Fruit fly (Drosophila melanogaster): ENCODE measurements around the gene kmr.
A peak's percentile ranks its signal among the peaks of the same experiment; 100 is the strongest.

Gene kmr

DNA sequence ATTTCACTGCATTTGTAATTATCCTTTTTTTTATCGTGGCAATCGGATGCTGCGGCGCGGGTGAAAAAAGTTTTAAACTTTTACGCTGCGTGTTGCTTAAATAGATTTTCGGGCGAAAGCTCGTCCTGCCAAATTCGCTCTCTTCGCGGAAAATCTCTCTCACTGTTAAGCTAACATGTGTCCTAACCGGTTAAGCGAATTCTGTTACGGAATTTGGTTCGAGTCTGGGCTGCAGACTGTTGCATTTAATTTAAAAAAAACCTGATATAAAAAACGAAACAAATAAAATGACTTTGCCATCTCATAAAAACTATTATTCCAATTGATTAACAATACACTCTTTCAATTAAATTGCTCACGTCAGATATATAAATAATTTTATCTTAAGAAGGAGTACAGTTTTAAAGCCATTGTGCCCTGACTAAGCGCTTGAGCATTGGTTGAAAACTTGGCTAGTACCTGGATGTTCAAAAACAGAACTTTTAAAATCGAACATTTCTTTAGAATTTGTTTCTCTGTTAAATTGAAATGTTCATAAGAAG lies 40.4 kb upstream of the kmr start, which contains the start of gene Task6:
TSS of gene Task6 (minus strand) at position 51 of the 542 bp plus-strand sequence.
- no peak for TF ChIP-seq ttk (GFP tag; IDR thresholded peaks at IDR 0.05)
- no peak for TF ChIP-seq D (optimal IDR thresholded peaks at IDR 0.05)
- no peak for TF ChIP-seq D (GFP tag; optimal IDR thresholded peaks at IDR 0.05)
- no peak for TF ChIP-seq Bteb2 (GFP tag; optimal IDR thresholded peaks at IDR 0.05)
- no peak for TF ChIP-seq Lim3 (GFP tag; IDR thresholded peaks at IDR 0.05)
- no peak for TF ChIP-seq CG3065 (GFP tag; optimal IDR thresholded peaks at IDR 0.05)
- TF ChIP-seq CG17361 (GFP tag; IDR thresholded peaks at IDR 0.05): no peak
- TF ChIP-seq lola (GFP tag; optimal IDR thresholded peaks at IDR 0.05): no peak
- no peak for TF ChIP-seq CG11696 (GFP tag; IDR thresholded peaks at IDR 0.05)
- no peak for TF ChIP-seq CG10565 (GFP tag; optimal IDR thresholded peaks at IDR 0.05)
- TF ChIP-seq YL-1 (GFP tag; optimal IDR thresholded peaks at IDR 0.05): no peak
- TF ChIP-seq Poxn (GFP tag; IDR thresholded peaks at IDR 0.05): no peak
- TF ChIP-seq slou (GFP tag; optimal IDR thresholded peaks at IDR 0.05): no peak
- no peak for TF ChIP-seq sug (tag; optimal IDR thresholded peaks at IDR 0.05)
- peak; percentile 7 for TF ChIP-seq CG9437 (GFP tag; optimal IDR thresholded peaks at IDR 0.05)
- TF ChIP-seq p53 (GFP tag; optimal IDR thresholded peaks at IDR 0.05): no peak
- TF ChIP-seq CG6654 (GFP tag; optimal IDR thresholded peaks at IDR 0.05): peak; percentile 99
- TF ChIP-seq Tbp (GFP tag; optimal IDR thresholded peaks at IDR 0.05): peak; percentile 42
- TF ChIP-seq Hey (tag; optimal IDR thresholded peaks at IDR 0.05): no peak
- no peak for TF ChIP-seq gcm (GFP tag; optimal IDR thresholded peaks at IDR 0.05)
- TF ChIP-seq nmo (GFP tag; optimal IDR thresholded peaks at IDR 0.05): peak; percentile 39
- no peak for TF ChIP-seq CG3838 (GFP tag; optimal IDR thresholded peaks at IDR 0.05)
- no peak for TF ChIP-seq knrl (GFP tag; IDR thresholded peaks at IDR 0.05; ENCODE audit: partially characterized antibody)
- peak; percentile 67 for TF ChIP-seq CTCF (GFP tag; optimal IDR thresholded peaks at IDR 0.05)
- no peak for TF ChIP-seq ERR (GFP tag; optimal IDR thresholded peaks at IDR 0.05)
- TF ChIP-seq CG7987 (GFP tag; optimal IDR thresholded peaks at IDR 0.05): no peak
- TF ChIP-seq eve (GFP tag; optimal IDR thresholded peaks at IDR 0.05): no peak
- no peak for TF ChIP-seq pfk (GFP tag; optimal IDR thresholded peaks at IDR 0.05)
- TF ChIP-seq Ravus (GFP tag; IDR thresholded peaks at IDR 0.05): no peak
- TF ChIP-seq Sox102F (GFP tag; optimal IDR thresholded peaks at IDR 0.05): no peak
- TF ChIP-seq crp (GFP tag; optimal IDR thresholded peaks at IDR 0.05): no peak
- TF ChIP-seq ci (GFP tag; IDR thresholded peaks at IDR 0.05): no peak
- TF ChIP-seq Antp (GFP tag; optimal IDR thresholded peaks at IDR 0.05): no peak
- peak; percentile 17 for TF ChIP-seq CG2116 (GFP tag; optimal IDR thresholded peaks at IDR 0.05)
- TF ChIP-seq HmgZ (tag; optimal IDR thresholded peaks at IDR 0.05): no peak
- peak; percentile 23 for TF ChIP-seq stwl (tag; optimal IDR thresholded peaks at IDR 0.05)
- no peak for TF ChIP-seq row (GFP tag; IDR thresholded peaks at IDR 0.05)
- TF ChIP-seq CG11247 (GFP tag; IDR thresholded peaks at IDR 0.05): no peak
- peak; percentile 66 for TF ChIP-seq scrt (GFP tag; optimal IDR thresholded peaks at IDR 0.05)
- no peak for TF ChIP-seq CG13894 (tag; optimal IDR thresholded peaks at IDR 0.05)
- no peak for TF ChIP-seq CG6689 (GFP tag; IDR thresholded peaks at IDR 0.05)
- peak; percentile 27 for TF ChIP-seq hkb (optimal IDR thresholded peaks at IDR 0.05)
- TF ChIP-seq hkb (GFP tag; IDR thresholded peaks at IDR 0.05): no peak
- TF ChIP-seq NC2α (GFP tag; optimal IDR thresholded peaks at IDR 0.05): no peak
- peak; percentile 75 for TF ChIP-seq sens (GFP tag)
- TF ChIP-seq cas (GFP tag; IDR thresholded peaks at IDR 0.05): no peak
- TF ChIP-seq CG11398 (GFP tag; optimal IDR thresholded peaks at IDR 0.05): no peak
- peak; percentile 84 for TF ChIP-seq pita (GFP tag; optimal IDR thresholded peaks at IDR 0.05)
- no peak for TF ChIP-seq CG10979 (tag; optimal IDR thresholded peaks at IDR 0.05)
- TF ChIP-seq CG14667 (GFP tag; IDR thresholded peaks at IDR 0.05): no peak
- no peak for TF ChIP-seq Scr (GFP tag; IDR thresholded peaks at IDR 0.05; ENCODE audit: partially characterized antibody)
- TF ChIP-seq CG2712 (tag; optimal IDR thresholded peaks at IDR 0.05): peak; percentile 1
- TF ChIP-seq CG2875 (GFP tag; optimal IDR thresholded peaks at IDR 0.05): no peak
